Worm (Caenorhabditis elegans): ENCODE data around the gene zfp-1.

DNA sequence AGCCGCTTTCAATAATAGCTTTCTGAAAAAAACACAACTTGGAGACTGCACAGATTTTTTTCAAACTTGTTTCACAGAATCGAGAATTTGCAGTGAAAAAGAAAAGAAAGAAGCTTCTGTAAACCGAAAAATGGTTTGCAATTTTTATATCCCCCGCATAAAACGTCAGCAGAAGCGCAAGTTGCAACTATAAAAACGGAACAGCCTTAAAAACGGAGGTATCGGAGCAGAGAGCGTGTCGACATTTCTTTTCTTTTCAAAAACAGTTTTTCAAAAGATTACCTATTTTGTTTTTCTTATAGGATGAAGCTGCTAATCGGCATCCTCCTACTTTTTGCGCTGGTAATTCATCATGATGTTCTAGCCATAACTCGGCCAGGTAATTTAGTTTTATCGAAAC lies 60.6 kb downstream of the zfp-1 start, which contains the start of gene plg-1:
- TF ChIP-seq W03F9.2 (tag; optimal IDR thresholded peaks at IDR 0.05) (no peak), dao-5 (tag; optimal IDR thresholded peaks at IDR 0.05) (no peak)
